Fruit fly (Drosophila melanogaster): ENCODE results near the gene CheB38a.

DNA sequence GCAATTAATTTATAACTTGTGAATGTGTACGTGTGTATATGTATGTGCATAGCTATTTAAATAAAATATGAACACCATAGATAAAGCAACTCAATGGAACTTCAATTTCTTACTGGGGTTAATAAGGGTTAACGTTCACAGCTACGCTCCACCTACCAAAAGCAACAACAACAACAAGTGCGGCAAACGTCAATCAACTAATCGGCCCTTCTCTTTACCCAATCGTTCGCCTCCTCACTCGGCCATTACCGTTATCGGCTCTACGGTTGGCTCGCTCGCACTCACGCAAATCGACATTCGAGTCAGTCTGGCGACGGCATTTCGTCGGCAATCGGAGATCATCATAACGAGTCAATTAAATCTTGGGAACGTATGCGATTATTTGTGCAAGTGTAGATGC is 35.3 kb downstream of the CheB38a start:
- TF ChIP-seq CG8478 (optimal IDR thresholded peaks at IDR 0.05): no peak
- TF ChIP-seq CTCF (optimal IDR thresholded peaks at IDR 0.05): no peak
